Worm (Caenorhabditis elegans) whole organism, young adult: Measurements from ENCODE around the gene R11E3.2.

Source experiments
- B0019.2 ChIP-seq: fragments of 200-800 bp; sonication (Bioruptor generic); conservative IDR thresholded peaks from 2 replicates; pipeline ENCODE4 v1.3.6; 2022; ENCODE audit warnings: missing genetic modification reagents, missing genetic modification characterization, missing compliant biosample characterization
- C06A6.2 ChIP-seq: fragments of 200-800 bp; sonication (Bioruptor generic); conservative IDR thresholded peaks from 2 replicates; pipeline ENCODE4 v1.3.6; 2022; ENCODE audit warnings: missing genetic modification characterization, missing compliant biosample characterization
- D2030.7 ChIP-seq: fragments of 200-800 bp; sonication (Bioruptor generic); IDR thresholded peaks from 2 replicates; pipeline ENCODE4 v1.3.6; 2022; ENCODE audit warnings: missing genetic modification reagents, missing genetic modification characterization, missing compliant biosample characterization
- F10E7.11 ChIP-seq: sonication (generic microtip); optimal IDR thresholded peaks from 2 replicates; lab custom pipeline; 2017; ENCODE audit warnings: mild to moderate bottlenecking, missing genetic modification characterization, moderate library complexity, missing compliant biosample characterization
- F33H1.4 ChIP-seq: fragments of 200-800 bp; sonication (Bioruptor generic); IDR thresholded peaks from 2 replicates; pipeline ENCODE4 v1.3.6; 2022; ENCODE audit warnings: missing genetic modification reagents, missing genetic modification characterization, missing compliant biosample characterization
- F39B2.1 ChIP-seq: fragments of 200-800 bp; sonication (Bioruptor generic); IDR thresholded peaks from 2 replicates; pipeline ENCODE4 v1.3.6; 2022; ENCODE audit warnings: missing genetic modification reagents, missing genetic modification characterization, missing compliant biosample characterization
- F55B11.4 ChIP-seq: sonication (generic microtip); optimal IDR thresholded peaks from 2 replicates; lab custom pipeline; 2016; ENCODE audit warnings: missing compliant biosample characterization, missing genetic modification characterization, borderline replicate concordance; ENCODE audit not compliant: insufficient read depth
- F57A8.1 ChIP-seq: fragments of 200-800 bp; sonication (Bioruptor generic); optimal IDR thresholded peaks from 2 replicates; lab custom pipeline; 2018; ENCODE audit warnings: mild to moderate bottlenecking, missing genetic modification characterization, moderate library complexity, missing compliant biosample characterization
- F57C9.4 ChIP-seq: sonication (generic microtip); optimal IDR thresholded peaks from 2 replicates; lab custom pipeline; 2017; ENCODE audit warnings: mild to moderate bottlenecking, missing genetic modification characterization, missing compliant biosample characterization
- K11D2.4 ChIP-seq: fragments of 200-800 bp; sonication (Bioruptor generic); IDR thresholded peaks from 2 replicates; pipeline ENCODE4 v1.3.6; 2022; ENCODE audit warnings: missing genetic modification reagents, missing genetic modification characterization, missing compliant biosample characterization
- K12H6.12 ChIP-seq: fragments of 200-800 bp; sonication (Bioruptor generic); optimal IDR thresholded peaks from 2 replicates; lab custom pipeline; 2018; ENCODE audit warnings: mild to moderate bottlenecking, missing genetic modification characterization, missing compliant biosample characterization
- Y79H2A.3 ChIP-seq: fragments of 200-800 bp; sonication (Bioruptor generic); conservative IDR thresholded peaks from 2 replicates; pipeline ENCODE4 v1.3.6; 2022; ENCODE audit warnings: missing genetic modification reagents, missing genetic modification characterization, missing compliant biosample characterization
- akir-1 ChIP-seq: fragments of 200-800 bp; sonication (Bioruptor generic); optimal IDR thresholded peaks from 2 replicates; lab custom pipeline; 2018; ENCODE audit warnings: mild to moderate bottlenecking, missing genetic modification characterization, moderate library complexity, missing compliant biosample characterization
- aptf-3 ChIP-seq: fragments of 200-800 bp; sonication (Bioruptor generic); IDR thresholded peaks from 2 replicates; pipeline ENCODE4 v1.3.6; 2022; ENCODE audit warnings: missing genetic modification characterization, missing compliant biosample characterization
- atf-7 ChIP-seq: sonication (generic microtip); optimal IDR thresholded peaks from 2 replicates; lab custom pipeline; 2017; ENCODE audit warnings: mild to moderate bottlenecking, missing genetic modification characterization, missing compliant biosample characterization
- athp-1 ChIP-seq: sonication (generic microtip); optimal IDR thresholded peaks from 2 replicates; lab custom pipeline; 2017; ENCODE audit warnings: mild to moderate bottlenecking, missing genetic modification characterization, missing compliant biosample characterization
- attf-3 ChIP-seq: fragments of 200-800 bp; sonication (Bioruptor generic); conservative IDR thresholded peaks from 2 replicates; pipeline ENCODE4 v1.3.6; 2022; ENCODE audit warnings: missing genetic modification reagents, missing genetic modification characterization, missing compliant biosample characterization
- attf-6 ChIP-seq: fragments of 200-800 bp; sonication (Bioruptor generic); IDR thresholded peaks from 2 replicates; pipeline ENCODE4 v1.3.6; 2022; ENCODE audit warnings: missing genetic modification reagents, missing genetic modification characterization, missing compliant biosample characterization
- ccch-3 ChIP-seq: fragments of 200-800 bp; sonication (Bioruptor generic); optimal IDR thresholded peaks from 2 replicates; lab custom pipeline; 2018; ENCODE audit warnings: mild to moderate bottlenecking, missing genetic modification characterization, missing compliant biosample characterization
- ceh-100 ChIP-seq: fragments of 200-800 bp; sonication (Bioruptor generic); IDR thresholded peaks from 2 replicates; pipeline ENCODE4 v1.3.6; 2022; ENCODE audit warnings: missing genetic modification reagents, missing genetic modification characterization, missing compliant biosample characterization
- dox-1 ChIP-seq: fragments of 200-800 bp; sonication (Bioruptor generic); IDR thresholded peaks from 2 replicates; pipeline ENCODE4 v1.3.6; 2022; ENCODE audit warnings: missing genetic modification reagents, missing genetic modification characterization, missing compliant biosample characterization
- efl-1 ChIP-seq: fragments of 150-350 bp; optimal IDR thresholded peaks from 2 replicates; lab custom pipeline; 2014; ENCODE audit warnings: missing biosample characterization, missing genetic modification reagents, missing genetic modification characterization
- egl-44 ChIP-seq: fragments of 200-800 bp; sonication (Bioruptor generic); IDR thresholded peaks from 2 replicates; pipeline ENCODE4 v1.3.6; 2022; ENCODE audit warnings: missing genetic modification reagents, missing genetic modification characterization, missing compliant biosample characterization
- egrh-3 ChIP-seq: fragments of 200-800 bp; sonication (Bioruptor generic); IDR thresholded peaks from 2 replicates; pipeline ENCODE4 v1.3.6; 2022; ENCODE audit warnings: missing genetic modification reagents, missing genetic modification characterization, missing compliant biosample characterization
- gei-17 ChIP-seq: fragments of 200-800 bp; sonication (Bioruptor generic); optimal IDR thresholded peaks from 2 replicates; lab custom pipeline; 2018; ENCODE audit warnings: mild to moderate bottlenecking, missing genetic modification characterization, missing compliant biosample characterization
- hlh-12 ChIP-seq: sonication (generic microtip); optimal IDR thresholded peaks from 2 replicates; lab custom pipeline; 2016; ENCODE audit warnings: missing genetic modification characterization, missing compliant biosample characterization
- hsf-1 ChIP-seq: fragments of 200-800 bp; sonication (Bioruptor generic); IDR thresholded peaks from 2 replicates; pipeline ENCODE4 v1.3.6; 2022; ENCODE audit warnings: missing genetic modification reagents, missing genetic modification characterization, missing compliant biosample characterization
- let-607 ChIP-seq, 2 experiments: fragments of 200-800 bp in 1 of 2; sonication (Bioruptor generic) in 1 of 2; sonication (generic microtip) in 1 of 2; optimal IDR thresholded peaks; 2 replicates each; lab custom pipeline; 2016 to 2018; ENCODE audit warnings: mild to moderate bottlenecking in 2 of 2, missing compliant biosample characterization in 2 of 2, missing genetic modification characterization in 2 of 2, moderate library complexity in 2 of 2, missing genotype in 1 of 2
- lin-26 ChIP-seq: fragments of 200-800 bp; sonication (Bioruptor generic); IDR thresholded peaks from 2 replicates; pipeline ENCODE4 v1.3.6; 2022; ENCODE audit warnings: missing genetic modification reagents, missing genetic modification characterization, missing compliant biosample characterization
- lin-35 ChIP-seq, 3 experiments: fragments of 150-350 bp in 2 of 3; sonication (generic microtip) in 1 of 3; optimal IDR thresholded peaks; 2 replicates each; lab custom pipeline; 2014 to 2018; ENCODE audit warnings: missing biosample characterization in 3 of 3, missing genetic modification characterization in 3 of 3, missing genetic modification reagents in 3 of 3
- lin-40 ChIP-seq: sonication (generic microtip); optimal IDR thresholded peaks from 2 replicates; lab custom pipeline; 2016; ENCODE audit warnings: missing genetic modification characterization, mild to moderate bottlenecking, missing compliant biosample characterization, missing genotype, missing genetic modification reagents
- lir-1 ChIP-seq: fragments of 200-800 bp; sonication (Bioruptor generic); conservative IDR thresholded peaks from 2 replicates; pipeline ENCODE4 v1.3.6; 2022; ENCODE audit warnings: missing genetic modification reagents, missing genetic modification characterization, missing compliant biosample characterization
- lsy-27 ChIP-seq: sonication (generic microtip); optimal IDR thresholded peaks from 2 replicates; lab custom pipeline; 2017; ENCODE audit warnings: missing genetic modification characterization, mild to moderate bottlenecking, missing compliant biosample characterization, antibody characterized with exemption, missing genotype, borderline replicate concordance; ENCODE audit not compliant: insufficient read depth
- madf-3 ChIP-seq: fragments of 200-800 bp; sonication (Bioruptor generic); IDR thresholded peaks from 2 replicates; pipeline ENCODE4 v1.3.6; 2022; ENCODE audit warnings: missing genetic modification reagents, missing genetic modification characterization, missing compliant biosample characterization
- madf-6 ChIP-seq: fragments of 200-800 bp; sonication (Bioruptor generic); IDR thresholded peaks from 2 replicates; pipeline ENCODE4 v1.3.6; 2022; ENCODE audit warnings: missing genetic modification reagents, missing genetic modification characterization, missing compliant biosample characterization
- mcd-1 ChIP-seq: fragments of 200-800 bp; sonication (Bioruptor generic); IDR thresholded peaks from 2 replicates; pipeline ENCODE4 v1.3.6; 2022; ENCODE audit warnings: missing genetic modification reagents, missing genetic modification characterization, missing compliant biosample characterization
- mes-4 ChIP-seq: sonication (generic microtip); optimal IDR thresholded peaks from 2 replicates; lab custom pipeline; 2016; ENCODE audit warnings: missing genotype, missing genetic modification characterization, missing compliant biosample characterization
- nfyb-1 ChIP-seq: fragments of 200-800 bp; sonication (Bioruptor generic); IDR thresholded peaks from 2 replicates; pipeline ENCODE4 v1.3.6; 2022; ENCODE audit warnings: missing genetic modification reagents, missing genetic modification characterization, missing compliant biosample characterization
- nhr-179 ChIP-seq: sonication (generic microtip); optimal IDR thresholded peaks from 2 replicates; lab custom pipeline; 2016; ENCODE audit warnings: mild to moderate bottlenecking, missing genetic modification characterization, missing compliant biosample characterization
- rcor-1 ChIP-seq: fragments of 200-800 bp; sonication (Bioruptor generic); IDR thresholded peaks from 2 replicates; pipeline ENCODE4 v1.3.6; 2022; ENCODE audit warnings: missing genetic modification reagents, missing genetic modification characterization, missing compliant biosample characterization
- rpc-1 ChIP-seq, 2 experiments: fragments of 150-350 bp in 1 of 2; sonication (generic microtip) in 1 of 2; optimal IDR thresholded peaks; 2 replicates each; lab custom pipeline; 2014 to 2018; ENCODE audit warnings: missing biosample characterization in 1 of 2, missing genetic modification characterization in 1 of 2, missing genetic modification reagents in 1 of 2, missing genotype in 1 of 2
- sdz-38 ChIP-seq: sonication (generic microtip); optimal IDR thresholded peaks from 2 replicates; lab custom pipeline; 2016; ENCODE audit warnings: missing genotype, missing genetic modification characterization, missing compliant biosample characterization
- snpc-4 ChIP-seq, 5 experiments: fragments of 150-350 bp in 1 of 5; sonication (generic microtip) in 4 of 5; optimal IDR thresholded peaks; 2 replicates each; lab custom pipeline; 2014 to 2018; ENCODE audit warnings: missing genetic modification characterization in 5 of 5, missing biosample characterization in 3 of 5, antibody characterized with exemption in 2 of 5, mild to moderate bottlenecking in 2 of 5, missing compliant biosample characterization in 2 of 5, missing genotype in 2 of 5, moderate library complexity in 2 of 5, missing genetic modification reagents in 1 of 5
- tbp1 ChIP-seq: fragments of 200-800 bp; sonication (Bioruptor generic); optimal IDR thresholded peaks from 2 replicates; lab custom pipeline; 2018; ENCODE audit warnings: mild to moderate bottlenecking, missing genetic modification characterization, missing compliant biosample characterization
- tlf-1 ChIP-seq: fragments of 200-800 bp; sonication (Bioruptor generic); optimal IDR thresholded peaks from 2 replicates; lab custom pipeline; 2018; ENCODE audit warnings: mild to moderate bottlenecking, missing genetic modification characterization, missing compliant biosample characterization
- unc-130 ChIP-seq: sonication (generic microtip); optimal IDR thresholded peaks from 2 replicates; lab custom pipeline; 2016; ENCODE audit warnings: missing genetic modification reagents, missing genetic modification characterization, missing compliant biosample characterization
- ztf-3 ChIP-seq: fragments of 200-800 bp; sonication (Bioruptor generic); optimal IDR thresholded peaks from 2 replicates; lab custom pipeline; 2018; ENCODE audit warnings: mild to moderate bottlenecking, missing genetic modification characterization, missing compliant biosample characterization

The R11E3.2 gene

DNA sequence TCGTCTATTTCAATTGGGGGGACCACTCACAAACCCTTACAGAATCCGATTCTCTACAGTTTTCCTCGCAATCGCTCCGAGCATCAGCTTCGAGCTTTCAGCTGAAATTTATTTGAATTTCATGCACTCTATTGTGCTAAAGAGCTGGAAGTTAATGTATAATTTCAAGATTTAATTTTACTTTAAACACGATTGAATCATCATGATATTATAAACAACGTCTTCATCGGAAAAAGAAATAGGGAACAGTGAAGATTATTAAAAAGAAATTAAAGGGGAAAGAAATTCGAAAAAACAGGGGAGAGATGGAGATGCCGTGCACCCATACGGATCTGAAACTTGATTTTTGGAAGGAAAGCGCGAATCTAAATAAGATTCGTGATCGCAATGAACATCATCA lies 27.7 kb upstream of the R11E3.2 start, which contains the start of gene hoe-1 (continued):
- TF ChIP-seq ccch-3: no peak
- 0 out of 2 replicates have a peak, but pooled peaks have one; percentile 10 for TF ChIP-seq madf-6 (GFP tag; lab: Robert Waterston, UW)
- no peak for TF ChIP-seq Y79H2A.3
- TF ChIP-seq mes-4: no peak
- TF ChIP-seq F33H1.4 (GFP tag; lab: Robert Waterston, UW): no peak
- TF ChIP-seq rpc-1 (optimal IDR thresholded peaks at IDR 0.05; lab: Kevin White, UChicago): no peak
- TF ChIP-seq rpc-1 (tag; optimal IDR thresholded peaks at IDR 0.05; lab: Kevin White, UChicago): no peak
- no peak for TF ChIP-seq dox-1 (GFP tag; lab: Robert Waterston, UW)
- TF ChIP-seq akir-1: no peak
- 0 out of 2 replicates have a peak, but pooled peaks have one; percentile 34 for TF ChIP-seq hsf-1 (GFP tag; lab: Robert Waterston, UW)
- no peak for TF ChIP-seq mcd-1 (GFP tag; lab: Robert Waterston, UW)
- TF ChIP-seq lin-35 (GFP tag; optimal IDR thresholded peaks at IDR 0.05; lab: Kevin White, UChicago): no peak
- TF ChIP-seq K12H6.12 (tag; lab: Kevin White, UChicago): no peak
- peak; percentile 8; the same call in 1 of the 2 replicates for TF ChIP-seq attf-6 (GFP tag; lab: Robert Waterston, UW)
- TF ChIP-seq snpc-4 (GFP tag; optimal IDR thresholded peaks at IDR 0.05; lab: Kevin White, UChicago): no peak
- TF ChIP-seq snpc-4 (tag; optimal IDR thresholded peaks at IDR 0.05; lab: Kevin White, UChicago): peak in 1 of 4 experiments; percentile 42
- 0 out of 2 replicates have a peak, but pooled peaks have one; percentile 48 for TF ChIP-seq lin-26 (GFP tag; lab: Robert Waterston, UW)
- no peak for TF ChIP-seq egl-44 (GFP tag; lab: Robert Waterston, UW)
- no peak for TF ChIP-seq D2030.7 (GFP tag; lab: Robert Waterston, UW)
- no peak for TF ChIP-seq K11D2.4
- 0 out of 2 replicates have a peak, but pooled peaks have one; percentile 32 for TF ChIP-seq ceh-100

DNA sequence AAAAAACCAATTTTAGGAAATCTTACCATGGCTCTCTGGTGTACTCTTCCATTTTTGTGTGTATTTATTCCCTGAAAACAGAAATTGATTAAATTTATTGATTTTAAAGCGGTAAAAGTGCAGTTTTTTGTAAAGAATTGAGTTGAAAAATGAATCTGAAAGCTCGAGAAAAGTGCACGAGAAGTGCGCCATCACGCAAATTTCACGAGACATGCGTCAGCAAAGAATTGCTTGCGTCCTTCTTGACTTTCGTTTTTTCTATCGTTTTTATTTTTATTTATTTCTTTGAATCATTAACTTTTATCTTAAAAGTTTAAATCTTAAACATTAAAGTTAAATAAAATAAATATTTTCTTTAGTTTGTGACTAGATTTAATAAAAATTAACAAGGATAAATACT lies 26.5 kb upstream of the R11E3.2 start, which contains the start of gene timm-17B.1:
Gene timm-17B.1, minus strand, starts transcription at position 71 of the 400 bp plus-strand sequence.
- TF ChIP-seq rcor-1 (GFP tag; lab: Robert Waterston, UW): peak; percentile 63; the same call in 1 of the 2 replicates
- no peak for TF ChIP-seq F39B2.1 (GFP tag; lab: Robert Waterston, UW)
- no peak for TF ChIP-seq atf-7 (tag; lab: Kevin White, UChicago)
- no peak for TF ChIP-seq F57C9.4 (tag; lab: Kevin White, UChicago)
- no peak for TF ChIP-seq egl-44 (GFP tag; lab: Robert Waterston, UW)
- TF ChIP-seq tlf-1: no peak
- TF ChIP-seq madf-3 (GFP tag; lab: Robert Waterston, UW): no peak
- TF ChIP-seq nfyb-1 (GFP tag; lab: Robert Waterston, UW): 0 out of 2 replicates have a peak, but pooled peaks have one; percentile 68
- no peak for TF ChIP-seq D2030.7 (GFP tag; lab: Robert Waterston, UW)
- TF ChIP-seq tbp1: peak; percentile 9
- no peak for TF ChIP-seq lsy-27 (tag; lab: Kevin White, UChicago)
- TF ChIP-seq let-607 (tag; optimal IDR thresholded peaks at IDR 0.05; lab: Kevin White, UChicago): peak in 1 of 2 experiments; percentile 14
- no peak for TF ChIP-seq gei-17 (GFP tag; lab: Kevin White, UChicago)
- no peak for TF ChIP-seq hlh-12 (tag; lab: Kevin White, UChicago)
- peak; percentile 88 for TF ChIP-seq mcd-1 (GFP tag; lab: Robert Waterston, UW)
- TF ChIP-seq aptf-3 (GFP tag; lab: Robert Waterston, UW): no peak
- no peak for TF ChIP-seq nhr-179 (tag; lab: Kevin White, UChicago)
- no peak for TF ChIP-seq ztf-3 (GFP tag; lab: Kevin White, UChicago)
- no peak for TF ChIP-seq C06A6.2
- TF ChIP-seq unc-130: no peak
- TF ChIP-seq sdz-38 (tag; lab: Kevin White, UChicago): no peak
- TF ChIP-seq F10E7.11: no peak
- TF ChIP-seq F55B11.4: no peak
- TF ChIP-seq efl-1 (GFP tag; lab: Kevin White, UChicago): no peak
- peak; percentile 67 for TF ChIP-seq lin-40 (tag; lab: Kevin White, UChicago)
- no peak for TF ChIP-seq B0019.2
- TF ChIP-seq lir-1 (GFP tag; lab: Robert Waterston, UW): no peak
- TF ChIP-seq athp-1 (tag; lab: Kevin White, UChicago): no peak
- TF ChIP-seq attf-3 (GFP tag; lab: Robert Waterston, UW): no peak
- TF ChIP-seq egrh-3 (GFP tag; lab: Robert Waterston, UW): no peak
- TF ChIP-seq F57A8.1: no peak
